Worm (Caenorhabditis elegans): ENCODE measurements around the gene C33C12.7.
A peak's percentile ranks its signal among the peaks of the same experiment; 100 is the strongest.

Gene C33C12.7

ce11 chrII:2204077-2204476 is 28.8 kb upstream of the C33C12.7 start, which contains the start of gene Y59C2A.2 (continued):
- TF ChIP-seq ceh-82 (tag; optimal IDR thresholded peaks at IDR 0.05) (no peak), nhr-23 (tag; optimal IDR thresholded peaks at IDR 0.05) (no peak), nhr-12 (tag; optimal IDR thresholded peaks at IDR 0.05) (no peak), ama-1 (optimal IDR thresholded peaks at IDR 0.05) (no peak), ceh-16 (tag; optimal IDR thresholded peaks at IDR 0.05) (no peak), Y55F3AM.14 (GFP tag; optimal IDR thresholded peaks at IDR 0.05) (no peak), ZK546.5 (tag; optimal IDR thresholded peaks at IDR 0.05) (no peak), unc-62 (GFP tag; optimal IDR thresholded peaks at IDR 0.05) (no peak), lin-11 (tag; optimal IDR thresholded peaks at IDR 0.05) (no peak), mdl-1 (tag; optimal IDR thresholded peaks at IDR 0.05) (no peak), aly-2 (tag; optimal IDR thresholded peaks at IDR 0.05) (no peak), unc-55 (GFP tag; optimal IDR thresholded peaks at IDR 0.05) (peak; percentile 56), nhr-11 (tag; optimal IDR thresholded peaks at IDR 0.05) (no peak), lin-39 (tag; optimal IDR thresholded peaks at IDR 0.05) (no peak), F13H6.1 (tag; optimal IDR thresholded peaks at IDR 0.05) (no peak), peb-1 (tag; optimal IDR thresholded peaks at IDR 0.05) (no peak), elt-1 (tag; optimal IDR thresholded peaks at IDR 0.05) (no peak), crh-2 (tag; optimal IDR thresholded peaks at IDR 0.05) (peak; percentile 8), zag-1 (tag; optimal IDR thresholded peaks at IDR 0.05) (no peak), R02D3.7 (tag; optimal IDR thresholded peaks at IDR 0.05) (no peak), sem-4 (tag; optimal IDR thresholded peaks at IDR 0.05) (no peak), nhr-237 (tag; optimal IDR thresholded peaks at IDR 0.05) (no peak), egl-27 (tag; optimal IDR thresholded peaks at IDR 0.05) (no peak), skn-1 (tag; optimal IDR thresholded peaks at IDR 0.05) (no peak)

- TF ChIP-seq mbf-1 (tag; optimal IDR thresholded peaks at IDR 0.05) (no peak), aly-2 (tag; optimal IDR thresholded peaks at IDR 0.05) (no peak), unc-62 (GFP tag; optimal IDR thresholded peaks at IDR 0.05) (no peak), nhr-23 (tag; optimal IDR thresholded peaks at IDR 0.05) (no peak), mdl-1 (tag; optimal IDR thresholded peaks at IDR 0.05) (no peak), ztf-1 (GFP tag; conservative IDR thresholded peaks at IDR 0.05) (no peak), C34F6.9 (tag; optimal IDR thresholded peaks at IDR 0.05) (no peak), unc-55 (GFP tag; optimal IDR thresholded peaks at IDR 0.05) (no peak), nhr-129 (tag; optimal IDR thresholded peaks at IDR 0.05) (no peak), lsy-2 (tag; optimal IDR thresholded peaks at IDR 0.05) (no peak), ztf-4 (tag; optimal IDR thresholded peaks at IDR 0.05) (no peak), nhr-12 (tag; optimal IDR thresholded peaks at IDR 0.05) (no peak), lin-39 (tag; optimal IDR thresholded peaks at IDR 0.05) (no peak), nhr-77 (tag; optimal IDR thresholded peaks at IDR 0.05) (no peak), sma-3 (GFP tag; optimal IDR thresholded peaks at IDR 0.05) (no peak), blmp-1 (tag; optimal IDR thresholded peaks at IDR 0.05; ENCODE audit: insufficient read depth) (no peak), R02D3.7 (tag; optimal IDR thresholded peaks at IDR 0.05) (no peak), crh-2 (tag; optimal IDR thresholded peaks at IDR 0.05) (no peak), ama-1 (optimal IDR thresholded peaks at IDR 0.05) (no peak)
These were observed 26.9 kb upstream of the C33C12.7 start for ce11 chrII:2202147-2202546.

ce11 chrII:2197555-2198288 is 22.5 kb upstream of the C33C12.7 start, which contains the start of gene C33C12.1:
C33C12.1 (plus strand) TSS chrII:2198238.
- TF ChIP-seq nhr-25 (tag; optimal IDR thresholded peaks at IDR 0.05) (no peak), sem-4 (tag; optimal IDR thresholded peaks at IDR 0.05) (no peak), gmeb-1 (tag; optimal IDR thresholded peaks at IDR 0.05) (no peak), nhr-237 (tag; optimal IDR thresholded peaks at IDR 0.05) (no peak), lsy-2 (tag; optimal IDR thresholded peaks at IDR 0.05) (peak in 1 of 2 experiments; percentile 22), mdl-1 (tag; optimal IDR thresholded peaks at IDR 0.05) (peak in 1 of 2 experiments; percentile 18), mab-5 (tag; optimal IDR thresholded peaks at IDR 0.05) (no peak), unc-39 (tag; optimal IDR thresholded peaks at IDR 0.05) (no peak), zag-1 (tag; optimal IDR thresholded peaks at IDR 0.05) (peak; percentile 22), Y55F3AM.14 (GFP tag; optimal IDR thresholded peaks at IDR 0.05) (no peak), unc-55 (GFP tag; optimal IDR thresholded peaks at IDR 0.05) (peak; percentile 20), nhr-23 (tag; optimal IDR thresholded peaks at IDR 0.05) (no peak), lin-39 (tag; optimal IDR thresholded peaks at IDR 0.05) (no peak), nhr-129 (tag; optimal IDR thresholded peaks at IDR 0.05) (peak; percentile 48), C34F6.9 (tag; optimal IDR thresholded peaks at IDR 0.05) (peak; percentile 32), elt-1 (tag; optimal IDR thresholded peaks at IDR 0.05) (no peak)
